Worm (Caenorhabditis elegans): ENCODE results near the gene D2062.5.

ce11 chrII:2600931-2601330 is 21.6 kb upstream of the D2062.5 start:
- TF ChIP-seq lin-39 (tag; optimal IDR thresholded peaks at IDR 0.05) (no peak), nhr-237 (tag; optimal IDR thresholded peaks at IDR 0.05) (no peak), vab-15 (tag; optimal IDR thresholded peaks at IDR 0.05) (no peak), jun-1 (tag; optimal IDR thresholded peaks at IDR 0.05) (no peak), tbx-2 (tag; optimal IDR thresholded peaks at IDR 0.05) (no peak), efl-1 (optimal IDR thresholded peaks at IDR 0.05) (no peak), efl-1 (GFP tag; optimal IDR thresholded peaks at IDR 0.05 in 1 of 2) (no peak), nhr-77 (tag; optimal IDR thresholded peaks at IDR 0.05) (no peak), nhr-84 (tag; optimal IDR thresholded peaks at IDR 0.05) (no peak), tlp-1 (tag; optimal IDR thresholded peaks at IDR 0.05) (no peak), nhr-76 (tag; optimal IDR thresholded peaks at IDR 0.05) (no peak), ceh-82 (tag; optimal IDR thresholded peaks at IDR 0.05) (no peak), lin-14 (GFP tag; optimal IDR thresholded peaks at IDR 0.05) (no peak), pag-3 (tag; optimal IDR thresholded peaks at IDR 0.05; ENCODE audit: borderline replicate concordance, insufficient read depth) (no peak)

All from whole organism, L1 larva.